Fruit fly (Drosophila melanogaster) whole organism, pupa: Measurements from ENCODE around the gene Cpr72Ec.

Experiments
- CG10348 ChIP-seq: fragments of 200-800 bp; sonication (Bioruptor generic); IDR thresholded peaks from 2 replicates; pipeline ENCODE4 v1.3.6; 2022; ENCODE audit warnings: missing biosample characterization, missing genetic modification characterization
- CG14655 ChIP-seq: fragments of 200-800 bp; sonication (Bioruptor generic); optimal IDR thresholded peaks from 3 replicates; lab custom pipeline; 2017; ENCODE audit warnings: mild to moderate bottlenecking, missing biosample characterization, missing genetic modification reagents, missing genetic modification characterization
- CG15710 ChIP-seq: fragments of 200-800 bp; sonication (Bioruptor generic); optimal IDR thresholded peaks from 2 replicates; lab custom pipeline; 2018; ENCODE audit warnings: missing biosample characterization, mild to moderate bottlenecking, missing genetic modification characterization, moderate library complexity
- CG32121 ChIP-seq: fragments of 200-800 bp; sonication (Bioruptor generic); IDR thresholded peaks from 2 replicates; pipeline ENCODE4 v1.3.6; 2022; ENCODE audit warnings: missing biosample characterization, missing genetic modification characterization
- D1 ChIP-seq: fragments of 200-800 bp; sonication (Bioruptor generic); optimal IDR thresholded peaks from 2 replicates; lab custom pipeline; 2018; ENCODE audit warnings: missing biosample characterization, mild to moderate bottlenecking, missing genetic modification characterization, moderate library complexity
- Ets98B ChIP-seq: fragments of 200-800 bp; sonication (Bioruptor generic); IDR thresholded peaks from 2 replicates; pipeline ENCODE4 v1.3.6; 2022; ENCODE audit warnings: missing biosample characterization, missing genetic modification characterization
- Snoo ChIP-seq: fragments of 200-800 bp; sonication (Bioruptor generic); optimal IDR thresholded peaks from 3 replicates; lab custom pipeline; 2017; ENCODE audit warnings: missing biosample characterization, mild to moderate bottlenecking, missing genetic modification characterization, inconsistent platforms
- fd96Ca ChIP-seq: fragments of 200-800 bp; sonication (Bioruptor generic); IDR thresholded peaks from 3 replicates; pipeline ENCODE4 v1.3.6; 2022; ENCODE audit warnings: missing biosample characterization, missing genetic modification characterization

- TF ChIP-seq Ets98B (GFP tag; lab: Robert Waterston, UW), result no peak
- TF ChIP-seq Snoo, result no peak
- TF ChIP-seq fd96Ca (GFP tag; lab: Robert Waterston, UW), result no peak; the same call in 2 of the 3 replicates
- no peak for TF ChIP-seq CG32121 (GFP tag; lab: Robert Waterston, UW)
- TF ChIP-seq CG14655 (GFP tag; lab: Kevin White, UChicago), result no peak
- no peak for TF ChIP-seq CG10348
- no peak for TF ChIP-seq CG15710 (tag; lab: Kevin White, UChicago)
- no peak for TF ChIP-seq D1 (tag; lab: Kevin White, UChicago)
These were observed 15.2 kb downstream of the Cpr72Ec start, which contains the start of the genes Golgin104 and Tcs3 for dm6 chr3L:16351770-16352429.
